Fruit fly (Drosophila melanogaster): ENCODE measurements around the gene CG33654.

DNA sequence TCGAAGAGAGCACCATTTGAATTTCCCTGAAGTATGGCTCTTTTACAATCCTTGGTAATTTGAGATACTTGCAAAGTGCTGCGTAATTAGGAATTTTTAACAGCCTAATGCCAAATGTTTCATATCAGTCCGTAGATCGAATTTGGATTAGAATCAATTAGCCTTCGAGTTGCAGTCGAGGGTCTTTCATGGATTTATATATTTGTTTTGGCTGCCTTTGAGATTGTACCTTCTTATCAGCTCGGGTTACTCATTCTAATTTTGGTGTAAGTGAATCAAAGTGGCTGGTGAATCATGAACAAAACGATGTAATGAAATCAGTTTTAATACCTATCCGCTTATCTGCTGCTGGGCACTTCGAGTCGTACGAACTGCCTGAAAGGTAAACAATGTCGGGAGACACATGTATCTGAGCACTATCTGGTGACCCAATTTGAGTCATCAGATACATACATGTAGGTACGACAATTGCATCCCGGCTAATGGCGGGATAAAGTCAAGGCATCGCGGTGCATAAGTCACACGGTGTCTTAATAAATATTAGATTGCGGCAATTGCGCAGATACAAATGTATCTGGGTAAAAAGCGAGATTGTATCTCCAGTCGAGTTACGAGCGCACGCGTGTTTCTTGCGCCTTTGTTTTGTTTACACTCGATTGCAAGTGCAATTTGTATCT, 12.8 kb upstream of the CG33654 start:
- no peak for TF ChIP-seq Hr4 (GFP tag; optimal IDR thresholded peaks at IDR 0.05)
- TF ChIP-seq eg (GFP tag; IDR thresholded peaks at IDR 0.05) = no peak
- no peak for TF ChIP-seq Blimp-1 (GFP tag; optimal IDR thresholded peaks at IDR 0.05)
- no peak for TF ChIP-seq dac (GFP tag; optimal IDR thresholded peaks at IDR 0.05)
- TF ChIP-seq CG11294 (GFP tag; IDR thresholded peaks at IDR 0.05) = no peak
- TF ChIP-seq CG9139 (GFP tag; optimal IDR thresholded peaks at IDR 0.05) = no peak
- no peak for TF ChIP-seq Ets96B (tag; optimal IDR thresholded peaks at IDR 0.05)
- TF ChIP-seq cyc (GFP tag; optimal IDR thresholded peaks at IDR 0.05) = no peak
- no peak for TF ChIP-seq salr (GFP tag; optimal IDR thresholded peaks at IDR 0.05)

Measured in whole organism, prepupa.